Worm (Caenorhabditis elegans): ENCODE data around the gene pals-25.

Gene pals-25

DNA sequence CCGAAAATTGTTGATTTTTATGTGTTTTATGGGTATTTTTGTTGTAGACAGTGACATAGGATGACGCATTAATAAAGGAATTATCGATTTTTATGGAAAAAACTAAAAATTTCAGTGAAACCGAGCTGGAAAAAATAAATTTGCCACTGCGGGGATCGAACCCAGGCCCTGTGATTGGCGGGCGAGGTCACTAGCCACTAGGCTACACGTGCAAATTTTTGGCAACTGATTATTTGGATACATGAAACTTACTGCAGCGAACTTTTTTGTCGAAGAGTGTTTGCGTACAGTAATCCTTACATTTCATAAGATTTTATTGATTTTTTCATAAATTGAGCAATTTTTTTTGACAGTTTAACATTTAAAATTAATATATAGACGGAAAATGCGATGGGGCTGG, 45.1 kb upstream of the pals-25 start (continued):
- TF ChIP-seq saeg-2 (GFP tag; IDR thresholded peaks at IDR 0.05) (0 out of 2 replicates have a peak, but pooled peaks have one; percentile 52), Y75B8A.6 (GFP tag; IDR thresholded peaks at IDR 0.05) (no peak), cey-2 (tag; optimal IDR thresholded peaks at IDR 0.05; ENCODE audit: borderline replicate concordance, insufficient read depth) (no peak), mes-2 (tag; optimal IDR thresholded peaks at IDR 0.05; ENCODE audit: poor library complexity, severe bottlenecking) (peak; percentile 72), lin-15B (tag; optimal IDR thresholded peaks at IDR 0.05) (no peak), arid-1 (GFP tag; conservative IDR thresholded peaks at IDR 0.05) (peak; percentile 81), lsy-2 (tag; optimal IDR thresholded peaks at IDR 0.05) (peak in 1 of 2 experiments; percentile 68), hmg-1.1 (GFP tag; IDR thresholded peaks at IDR 0.05) (peak; percentile 62), madf-9 (GFP tag; conservative IDR thresholded peaks at IDR 0.05) (0 out of 2 replicates have a peak, but pooled peaks have one; percentile 60), aha-1 (tag) (no peak), zip-2 (tag; optimal IDR thresholded peaks at IDR 0.05) (peak; percentile 11), php-3 (GFP tag; IDR thresholded peaks at IDR 0.05) (peak; percentile 46; the same call in 1 of the 2 replicates), nhr-6 (tag; optimal IDR thresholded peaks at IDR 0.05) (no peak), sdz-12 (GFP tag; optimal IDR thresholded peaks at IDR 0.05) (no peak), daf-16 (GFP tag; optimal IDR thresholded peaks at IDR 0.05) (peak in 1 of 2 experiments; percentile 75), daf-16 (tag; optimal IDR thresholded peaks at IDR 0.05) (peak; percentile 41), zip-11 (GFP tag; IDR thresholded peaks at IDR 0.05) (no peak), ctbp-1 (GFP tag; IDR thresholded peaks at IDR 0.05) (peak; percentile 44; the same call in 1 of the 2 replicates), pha-4 (GFP tag; IDR thresholded peaks at IDR 0.05) (peak; percentile 87), pha-4 (tag; optimal IDR thresholded peaks at IDR 0.05) (no peak), dmd-9 (GFP tag; IDR thresholded peaks at IDR 0.05) (0 out of 2 replicates have a peak, but pooled peaks have one; percentile 55), ceh-44 (GFP tag; IDR thresholded peaks at IDR 0.05) (peak; percentile 3; the same call in 1 of the 2 replicates), mdl-1 (tag; optimal IDR thresholded peaks at IDR 0.05) (no peak), F37D6.2 (tag; optimal IDR thresholded peaks at IDR 0.05) (no peak), ZK337.2 (GFP tag; IDR thresholded peaks at IDR 0.05) (no peak), egl-43 (GFP tag; IDR thresholded peaks at IDR 0.05) (peak; percentile 79; the same call in 1 of the 2 replicates), nhr-48 (tag; optimal IDR thresholded peaks at IDR 0.05) (no peak), fkh-10 (GFP tag; optimal IDR thresholded peaks at IDR 0.05) (no peak), zag-1 (tag; optimal IDR thresholded peaks at IDR 0.05) (no peak), unc-39 (tag; optimal IDR thresholded peaks at IDR 0.05) (no peak), nhr-42 (GFP tag; IDR thresholded peaks at IDR 0.05) (0 out of 2 replicates have a peak, but pooled peaks have one; percentile 47), spr-3 (GFP tag; optimal IDR thresholded peaks at IDR 0.05) (peak; percentile 52), ceh-28 (tag; optimal IDR thresholded peaks at IDR 0.05) (peak; percentile 24), vab-7 (GFP tag; IDR thresholded peaks at IDR 0.05) (peak; percentile 61; the same call in 1 of the 2 replicates), nhr-111 (GFP tag; optimal IDR thresholded peaks at IDR 0.05) (no peak), unc-62 (GFP tag; optimal IDR thresholded peaks at IDR 0.05 in 1 of 2) (peak in 1 of 2 experiments; percentile 84), unc-62 (tag; optimal IDR thresholded peaks at IDR 0.05) (no peak), lin-29 (GFP tag; IDR thresholded peaks at IDR 0.05) (no peak), nhr-76 (tag; optimal IDR thresholded peaks at IDR 0.05) (no peak)

DNA sequence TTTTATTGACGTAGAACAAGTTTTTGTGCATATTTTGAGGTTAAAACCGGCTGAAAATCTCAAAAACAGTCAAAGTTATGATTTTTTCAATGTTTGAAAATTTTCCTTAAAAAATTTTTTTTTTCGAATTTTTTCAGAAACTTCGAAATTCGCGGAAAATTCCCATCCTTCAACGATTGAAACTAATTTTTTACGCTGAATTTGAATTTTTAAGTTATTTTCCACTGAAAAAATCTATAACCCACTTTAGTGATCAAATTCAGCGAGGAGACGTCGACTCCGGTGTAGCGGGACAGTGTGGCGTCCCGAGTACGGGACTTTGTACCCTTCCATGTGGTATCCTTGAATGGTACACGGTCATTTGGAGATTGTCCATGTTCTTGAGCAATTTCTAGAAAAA, 42.0 kb upstream of the pals-25 start:
- TF ChIP-seq nhr-111 (GFP tag; optimal IDR thresholded peaks at IDR 0.05) (no peak), sdz-12 (GFP tag; optimal IDR thresholded peaks at IDR 0.05) (no peak), rbr-2 (tag; optimal IDR thresholded peaks at IDR 0.05) (no peak), snpc-4 (tag; optimal IDR thresholded peaks at IDR 0.05) (no peak), mdt-29 (GFP tag; IDR thresholded peaks at IDR 0.05) (no peak), nhr-77 (tag; optimal IDR thresholded peaks at IDR 0.05) (no peak), madf-5 (GFP tag; IDR thresholded peaks at IDR 0.05) (no peak), ceh-62 (tag; optimal IDR thresholded peaks at IDR 0.05) (no peak), snpc-1.2 (GFP tag; IDR thresholded peaks at IDR 0.05) (no peak), ces-1 (GFP tag; optimal IDR thresholded peaks at IDR 0.05) (no peak), php-3 (GFP tag; IDR thresholded peaks at IDR 0.05) (no peak), cey-2 (tag; optimal IDR thresholded peaks at IDR 0.05; ENCODE audit: borderline replicate concordance, insufficient read depth) (no peak), zag-1 (tag; optimal IDR thresholded peaks at IDR 0.05) (no peak), R02D3.7 (tag; optimal IDR thresholded peaks at IDR 0.05) (no peak), F44E2.7 (GFP tag; IDR thresholded peaks at IDR 0.05) (no peak), aly-2 (tag; optimal IDR thresholded peaks at IDR 0.05) (no peak), unc-62 (GFP tag; optimal IDR thresholded peaks at IDR 0.05 in 1 of 2) (no peak), unc-62 (tag; optimal IDR thresholded peaks at IDR 0.05) (no peak), F10B5.3 (tag; optimal IDR thresholded peaks at IDR 0.05) (no peak), lin-1 (GFP tag; IDR thresholded peaks at IDR 0.05) (no peak)
